Fruit fly (Drosophila melanogaster) whole organism, embryonic: ENCODE results near the gene eIF3l.

Source experiments
- Abd-B ChIP-seq: fragments of 200-800 bp; sonication (Bioruptor generic); optimal IDR thresholded peaks from 2 replicates; lab custom pipeline; 2018; ENCODE audit warnings: missing biosample characterization, mild to moderate bottlenecking, missing genetic modification characterization, moderate library complexity
- Bteb2 ChIP-seq: fragments of 200-800 bp; sonication (Bioruptor generic); optimal IDR thresholded peaks from 2 replicates; lab custom pipeline; 2016; ENCODE audit warnings: missing biosample characterization, missing genetic modification characterization
- CG10462 ChIP-seq: fragments of 200-800 bp; sonication (Bioruptor generic); optimal IDR thresholded peaks from 2 replicates; lab custom pipeline; 2016; ENCODE audit warnings: missing biosample characterization, missing genetic modification characterization
- CG11560 ChIP-seq: fragments of 200-800 bp; sonication (Bioruptor generic); IDR thresholded peaks from 3 replicates; pipeline ENCODE4 v1.3.6; 2022; ENCODE audit warnings: missing biosample characterization, missing genetic modification characterization
- CG12155 ChIP-seq: fragments of 200-800 bp; sonication (Bioruptor generic); optimal IDR thresholded peaks from 3 replicates; lab custom pipeline; 2016; ENCODE audit warnings: missing biosample characterization, missing genetic modification characterization
- CG12391 ChIP-seq: fragments of 200-800 bp; sonication (Bioruptor generic); optimal IDR thresholded peaks from 3 replicates; lab custom pipeline; 2018; ENCODE audit warnings: missing biosample characterization, mild to moderate bottlenecking, missing genetic modification characterization, moderate library complexity
- CG14667 ChIP-seq: fragments of 200-800 bp; sonication (Bioruptor generic); IDR thresholded peaks from 2 replicates; pipeline ENCODE4 v1.3.6; 2022; ENCODE audit warnings: missing biosample characterization, missing genetic modification characterization
- CG16813 ChIP-seq: fragments of 200-800 bp; sonication (Bioruptor generic); IDR thresholded peaks from 3 replicates; pipeline ENCODE4 v1.3.6; 2022; ENCODE audit warnings: missing biosample characterization, missing genetic modification characterization; ENCODE audit not compliant: partially characterized antibody
- CG16863 ChIP-seq: fragments of 200-800 bp; sonication (Bioruptor generic); optimal IDR thresholded peaks from 3 replicates; lab custom pipeline; 2016; ENCODE audit warnings: missing biosample characterization, missing genetic modification characterization
- CG17612 ChIP-seq: fragments of 200-800 bp; sonication (Bioruptor generic); IDR thresholded peaks from 2 replicates; pipeline ENCODE4 v1.3.6; 2022; ENCODE audit warnings: missing biosample characterization, missing genetic modification characterization
- CG17912 ChIP-seq: fragments of 200-800 bp; sonication (Bioruptor generic); optimal IDR thresholded peaks from 2 replicates; lab custom pipeline; 2018; ENCODE audit warnings: missing biosample characterization, mild to moderate bottlenecking, missing genetic modification characterization
- CG18476 ChIP-seq: fragments of 200-800 bp; sonication (Bioruptor generic); optimal IDR thresholded peaks from 2 replicates; lab custom pipeline; 2016; ENCODE audit warnings: missing biosample characterization, mild to moderate bottlenecking, missing genetic modification characterization
- CG3065 ChIP-seq: fragments of 200-800 bp; sonication (Bioruptor generic); optimal IDR thresholded peaks from 2 replicates; lab custom pipeline; 2016; ENCODE audit warnings: missing biosample characterization, missing genetic modification characterization
- CG32772 ChIP-seq: fragments of 200-800 bp; sonication (Bioruptor generic); IDR thresholded peaks from 2 replicates; pipeline ENCODE4 v1.3.6; 2022; ENCODE audit warnings: missing biosample characterization, missing genetic modification characterization
- CG4617 ChIP-seq: fragments of 200-800 bp; sonication (Bioruptor generic); optimal IDR thresholded peaks from 3 replicates; lab custom pipeline; 2016; ENCODE audit warnings: missing biosample characterization, missing genetic modification characterization, borderline replicate concordance
- Chrac-16 ChIP-seq: fragments of 200-800 bp; sonication (Bioruptor generic); optimal IDR thresholded peaks from 3 replicates; lab custom pipeline; 2016; ENCODE audit warnings: missing biosample characterization, missing genetic modification characterization
- D19B ChIP-seq: fragments of 200-800 bp; sonication (Bioruptor generic); optimal IDR thresholded peaks from 2 replicates; lab custom pipeline; 2017; ENCODE audit warnings: missing biosample characterization, mild to moderate bottlenecking, missing genetic modification characterization
- Deaf1 ChIP-seq: fragments of 200-800 bp; optimal IDR thresholded peaks from 3 replicates; lab custom pipeline; 2019; ENCODE audit warnings: missing biosample characterization, mild to moderate bottlenecking, missing genetic modification characterization, moderate library complexity
- Fer3 ChIP-seq: fragments of 200-800 bp; sonication (Bioruptor generic); optimal IDR thresholded peaks from 2 replicates; lab custom pipeline; 2018; ENCODE audit warnings: missing biosample characterization, mild to moderate bottlenecking, missing genetic modification characterization, moderate library complexity
- Gsc ChIP-seq: fragments of 200-800 bp; sonication (Bioruptor generic); IDR thresholded peaks from 2 replicates; pipeline ENCODE4 v1.3.6; 2022; ENCODE audit warnings: missing biosample characterization, missing genetic modification characterization
- HLH3B ChIP-seq: fragments of 200-800 bp; sonication (Bioruptor generic); IDR thresholded peaks from 2 replicates; pipeline ENCODE4 v1.3.6; 2022; ENCODE audit warnings: missing biosample characterization, missing genetic modification characterization
- Hr39 ChIP-seq: fragments of >200 bp; optimal IDR thresholded peaks from 2 replicates; lab custom pipeline; 2017
- Med ChIP-seq: fragments of 200-800 bp; sonication (Bioruptor generic); peaks from one replicate; lab custom pipeline; 2016; ENCODE audit warnings: missing biosample characterization, missing genetic modification characterization, mild to moderate bottlenecking, inconsistent platforms, moderate library complexity
- Neu2 ChIP-seq: fragments of 200-800 bp; sonication (Bioruptor generic); optimal IDR thresholded peaks from 3 replicates; lab custom pipeline; 2016; ENCODE audit warnings: missing biosample characterization, missing genetic modification characterization, borderline replicate concordance
- NfI ChIP-seq: fragments of 200-800 bp; sonication (Bioruptor generic); optimal IDR thresholded peaks from 3 replicates; lab custom pipeline; 2018; ENCODE audit warnings: missing biosample characterization, mild to moderate bottlenecking, missing genetic modification characterization, moderate library complexity
- YL-1 ChIP-seq: fragments of 200-800 bp; sonication (Bioruptor generic); optimal IDR thresholded peaks from 3 replicates; lab custom pipeline; 2017; ENCODE audit warnings: missing biosample characterization, mild to moderate bottlenecking, missing genetic modification characterization
- al ChIP-seq: fragments of 200-800 bp; sonication (Bioruptor generic); IDR thresholded peaks from 2 replicates; pipeline ENCODE4 v1.3.6; 2022; ENCODE audit warnings: missing biosample characterization, missing genetic modification characterization
- ara ChIP-seq: fragments of 200-800 bp; sonication (Bioruptor generic); IDR thresholded peaks from 2 replicates; pipeline ENCODE4 v1.3.6; 2022; ENCODE audit warnings: missing biosample characterization, missing genetic modification characterization
- bbx ChIP-seq: fragments of 200-800 bp; sonication (Bioruptor generic); IDR thresholded peaks from 2 replicates; pipeline ENCODE4 v1.3.6; 2022; ENCODE audit warnings: missing biosample characterization, missing genetic modification characterization; ENCODE audit not compliant: partially characterized antibody
- cad ChIP-seq: fragments of >200 bp; optimal IDR thresholded peaks from 2 replicates; lab custom pipeline; 2017; ENCODE audit warnings: missing biosample characterization, missing genetic modification characterization
- cwo ChIP-seq: fragments of 200-800 bp; sonication (Bioruptor generic); optimal IDR thresholded peaks from 3 replicates; lab custom pipeline; 2017; ENCODE audit warnings: missing biosample characterization, missing genetic modification characterization, mild to moderate bottlenecking, moderate library complexity, missing genetic modification reagents
- danr ChIP-seq: fragments of 200-800 bp; sonication (Bioruptor generic); IDR thresholded peaks from 2 replicates; pipeline ENCODE4 v1.3.6; 2022; ENCODE audit warnings: missing biosample characterization, missing genetic modification characterization
- esg ChIP-seq: fragments of 200-800 bp; sonication (Bioruptor generic); conservative IDR thresholded peaks from 2 replicates; pipeline ENCODE4 v1.3.6; 2022; ENCODE audit warnings: missing biosample characterization, missing genetic modification characterization
- eve ChIP-seq, 2 experiments: fragments of >200 bp; optimal IDR thresholded peaks; 2 replicates each; lab custom pipeline; 2017; ENCODE audit warnings: missing biosample characterization in 2 of 2, missing genetic modification characterization in 2 of 2
- fu2 ChIP-seq: fragments of 200-800 bp; sonication (Bioruptor generic); optimal IDR thresholded peaks from 2 replicates; lab custom pipeline; 2016; ENCODE audit warnings: missing biosample characterization, missing genetic modification characterization
- her ChIP-seq: fragments of 200-800 bp; sonication (Bioruptor generic); optimal IDR thresholded peaks from 2 replicates; lab custom pipeline; 2016; ENCODE audit warnings: missing biosample characterization, missing genetic modification characterization
- insv ChIP-seq, 2 experiments: fragments of 200-800 bp; sonication (Bioruptor generic); optimal IDR thresholded peaks; 3 replicates each; lab custom pipeline; 2016 to 2018; ENCODE audit warnings: missing biosample characterization in 2 of 2, missing genetic modification characterization in 2 of 2
- mam ChIP-seq: fragments of 200-800 bp; sonication (Bioruptor generic); optimal IDR thresholded peaks from 3 replicates; lab custom pipeline; 2016; ENCODE audit warnings: missing biosample characterization, missing genetic modification characterization
- pita ChIP-seq: fragments of 200-800 bp; sonication (Bioruptor generic); optimal IDR thresholded peaks from 2 replicates; lab custom pipeline; 2017; ENCODE audit warnings: missing biosample characterization, mild to moderate bottlenecking, missing genetic modification characterization
- pnt ChIP-seq: fragments of 200-800 bp; sonication (Bioruptor generic); optimal IDR thresholded peaks from 3 replicates; lab custom pipeline; 2016; ENCODE audit warnings: missing biosample characterization, missing genetic modification characterization
- sens ChIP-seq: fragments of 200-800 bp; sonication (Bioruptor generic); peaks from one replicate; lab custom pipeline; 2016; ENCODE audit warnings: missing biosample characterization, missing genetic modification characterization
- shn ChIP-seq: fragments of 200-800 bp; sonication (Bioruptor generic); optimal IDR thresholded peaks from 3 replicates; lab custom pipeline; 2016; ENCODE audit warnings: missing biosample characterization, missing genetic modification characterization
- sna ChIP-seq: fragments of 200-800 bp; sonication (Bioruptor generic); IDR thresholded peaks from 2 replicates; pipeline ENCODE4 v1.3.6; 2022; ENCODE audit warnings: missing biosample characterization, missing genetic modification characterization; ENCODE audit not compliant: partially characterized antibody
- tin ChIP-seq: fragments of 200-800 bp; sonication (Bioruptor generic); optimal IDR thresholded peaks from 3 replicates; lab custom pipeline; 2016; ENCODE audit warnings: missing biosample characterization, missing genetic modification characterization
- tll ChIP-seq, 2 experiments: fragments of 200-800 bp in 1 of 2; fragments of >200 bp in 1 of 2; sonication (Bioruptor generic) in 1 of 2; optimal IDR thresholded peaks; 2 replicates each; lab custom pipeline; 2017 to 2019; ENCODE audit warnings: missing biosample characterization in 2 of 2, missing genetic modification characterization in 2 of 2, mild to moderate bottlenecking in 1 of 2, moderate library complexity in 1 of 2
- trh ChIP-seq: fragments of 200-800 bp; sonication (Bioruptor generic); optimal IDR thresholded peaks from 2 replicates; lab custom pipeline; 2016; ENCODE audit warnings: missing biosample characterization, missing genetic modification characterization
- unc-4 ChIP-seq: fragments of 200-800 bp; sonication (Bioruptor generic); IDR thresholded peaks from 2 replicates; pipeline ENCODE4 v1.3.6; 2022; ENCODE audit warnings: missing biosample characterization, missing genetic modification characterization; ENCODE audit not compliant: partially characterized antibody
- wek ChIP-seq: fragments of 200-800 bp; sonication (Bioruptor generic); optimal IDR thresholded peaks from 3 replicates; lab custom pipeline; 2018; ENCODE audit warnings: missing biosample characterization, mild to moderate bottlenecking, missing genetic modification characterization, moderate library complexity
- zf30C ChIP-seq: fragments of 200-800 bp; sonication (Bioruptor generic); optimal IDR thresholded peaks from 3 replicates; lab custom pipeline; 2018; ENCODE audit warnings: missing biosample characterization, mild to moderate bottlenecking, missing genetic modification characterization

Gene eIF3l

dm6 chr3L:12124138-12124583 is 21.7 kb downstream of the eIF3l start (continued):
- TF ChIP-seq bbx (GFP tag; lab: Robert Waterston, UW) (peak; percentile 57; the same call in 1 of the 2 replicates), insv (GFP tag; optimal IDR thresholded peaks at IDR 0.05; lab: Kevin White, UChicago) (peak in 1 of 2 experiments; percentile 1), shn (GFP tag; lab: Kevin White, UChicago) (no peak), eve (GFP tag; optimal IDR thresholded peaks at IDR 0.05; lab: Kevin White, UChicago) (no peak), Bteb2 (GFP tag; lab: Kevin White, UChicago) (no peak), fu2 (GFP tag; lab: Kevin White, UChicago) (no peak), CG10462 (GFP tag; lab: Kevin White, UChicago) (no peak), sna (GFP tag; lab: Robert Waterston, UW) (no peak), tin (GFP tag; lab: Kevin White, UChicago) (no peak), CG14667 (GFP tag; lab: Robert Waterston, UW) (no peak), CG32772 (GFP tag; lab: Robert Waterston, UW) (0 out of 2 replicates have a peak, but pooled peaks have one; percentile 10), CG17912 (GFP tag; lab: Kevin White, UChicago) (peak; percentile 76), cad (GFP tag; lab: Kevin White, UChicago) (no peak), CG3065 (no peak), her (GFP tag; lab: Kevin White, UChicago) (no peak), CG12155 (GFP tag; lab: Kevin White, UChicago) (no peak), HLH3B (GFP tag; lab: Robert Waterston, UW) (no peak), pita (no peak), CG12391 (peak; percentile 14), esg (GFP tag; lab: Robert Waterston, UW) (no peak), pnt (GFP tag; lab: Kevin White, UChicago) (no peak), Gsc (GFP tag; lab: Robert Waterston, UW) (no peak), sens (GFP tag; lab: Kevin White, UChicago) (peak; percentile 60), Abd-B (GFP tag; lab: Kevin White, UChicago) (peak; percentile 6), Fer3 (tag; lab: Kevin White, UChicago) (no peak), CG16863 (GFP tag; lab: Kevin White, UChicago) (no peak), Deaf1 (peak; percentile 70), zf30C (GFP tag; lab: Kevin White, UChicago) (no peak)
- TF ChIP-seq, all 482 proteins: peak for 141

dm6 chr3L:12122891-12123290 is 23.0 kb downstream of the eIF3l start:
- TF ChIP-seq CG16813 (GFP tag; lab: Robert Waterston, UW) = 0 out of 3 replicates have a peak, but pooled peaks have one; percentile 15
- TF ChIP-seq Med (GFP tag; lab: Kevin White, UChicago) = peak; percentile 10
- TF ChIP-seq Hr39 (lab: Kevin White, UChicago) = peak; percentile 76
- TF ChIP-seq sens (GFP tag; lab: Kevin White, UChicago) = peak; percentile 51
- no peak for TF ChIP-seq ara (GFP tag; lab: Robert Waterston, UW)

- peak; percentile 73 for TF ChIP-seq unc-4 (GFP tag; lab: Robert Waterston, UW)
- no peak for TF ChIP-seq tll (GFP tag; optimal IDR thresholded peaks at IDR 0.05; lab: Kevin White, UChicago)
- TF ChIP-seq YL-1 (GFP tag; lab: Kevin White, UChicago) = peak; percentile 48
- TF ChIP-seq al (GFP tag; lab: Robert Waterston, UW) = no peak
- peak; percentile 24 for TF ChIP-seq CG4617 (GFP tag; lab: Kevin White, UChicago)
- TF ChIP-seq trh (GFP tag; lab: Kevin White, UChicago) = no peak
- no peak for TF ChIP-seq danr (GFP tag; lab: Robert Waterston, UW)
- no peak for TF ChIP-seq NfI (GFP tag; lab: Kevin White, UChicago)
- TF ChIP-seq cwo (GFP tag; lab: Kevin White, UChicago) = no peak
- no peak for TF ChIP-seq mam
- TF ChIP-seq CG18476 (GFP tag; lab: Kevin White, UChicago) = no peak
- TF ChIP-seq Neu2 (GFP tag; lab: Kevin White, UChicago) = no peak
- no peak for TF ChIP-seq Chrac-16
- no peak; the same call in 2 of the 3 replicates for TF ChIP-seq CG11560 (tag; lab: Robert Waterston, UW)
- TF ChIP-seq CG17612 (GFP tag; lab: Robert Waterston, UW) = no peak
- TF ChIP-seq wek (GFP tag; lab: Kevin White, UChicago) = no peak
- TF ChIP-seq D19B = no peak
Observed at dm6 chr3L:12119875-12120485, 25.9 kb downstream of the eIF3l start, which contains the start of gene CG11560. TSS of gene CG11560 (plus strand) at chr3L:12120019.
